Worm (Caenorhabditis elegans) whole organism, young adult: ENCODE data around the gene C39B5.10.
"Not testable (repeated sequence)": the region's sequence is repeated elsewhere in the genome, so short reads cannot be mapped to it uniquely, and the experiment has no call there.

Experiments used
- B0035.1 ChIP-seq: sonication (generic microtip); optimal IDR thresholded peaks from 2 replicates; lab custom pipeline; 2016; ENCODE audit warnings: missing genetic modification characterization, mild to moderate bottlenecking, missing compliant biosample characterization, missing genotype, missing genetic modification reagents
- B0261.1 ChIP-seq: sonication (generic microtip); optimal IDR thresholded peaks from 2 replicates; lab custom pipeline; 2016; ENCODE audit warnings: mild to moderate bottlenecking, missing genetic modification characterization, moderate library complexity, missing compliant biosample characterization
- B0336.3 ChIP-seq: fragments of 200-800 bp; sonication (Bioruptor generic); IDR thresholded peaks from 2 replicates; pipeline ENCODE4 v1.3.6; 2022; ENCODE audit warnings: missing genetic modification characterization, missing compliant biosample characterization
- C06A6.2 ChIP-seq: fragments of 200-800 bp; sonication (Bioruptor generic); conservative IDR thresholded peaks from 2 replicates; pipeline ENCODE4 v1.3.6; 2022; ENCODE audit warnings: missing genetic modification characterization, missing compliant biosample characterization
- F23B12.7 ChIP-seq: sonication (generic microtip); optimal IDR thresholded peaks from 2 replicates; lab custom pipeline; 2017; ENCODE audit warnings: missing genetic modification characterization, mild to moderate bottlenecking, missing compliant biosample characterization, antibody characterized with exemption, moderate library complexity; ENCODE audit not compliant: insufficient read depth
- F33H1.4 ChIP-seq: fragments of 200-800 bp; sonication (Bioruptor generic); IDR thresholded peaks from 2 replicates; pipeline ENCODE4 v1.3.6; 2022; ENCODE audit warnings: missing genetic modification reagents, missing genetic modification characterization, missing compliant biosample characterization
- F49E8.2 ChIP-seq: sonication (generic microtip); optimal IDR thresholded peaks from 3 replicates; lab custom pipeline; 2017; ENCODE audit warnings: missing genetic modification characterization, mild to moderate bottlenecking, missing compliant biosample characterization, antibody characterized with exemption, moderate library complexity; ENCODE audit not compliant: insufficient read depth
- F57A8.1 ChIP-seq: fragments of 200-800 bp; sonication (Bioruptor generic); optimal IDR thresholded peaks from 2 replicates; lab custom pipeline; 2018; ENCODE audit warnings: mild to moderate bottlenecking, missing genetic modification characterization, moderate library complexity, missing compliant biosample characterization
- K11D2.4 ChIP-seq: fragments of 200-800 bp; sonication (Bioruptor generic); IDR thresholded peaks from 2 replicates; pipeline ENCODE4 v1.3.6; 2022; ENCODE audit warnings: missing genetic modification reagents, missing genetic modification characterization, missing compliant biosample characterization
- K12H6.12 ChIP-seq: fragments of 200-800 bp; sonication (Bioruptor generic); optimal IDR thresholded peaks from 2 replicates; lab custom pipeline; 2018; ENCODE audit warnings: mild to moderate bottlenecking, missing genetic modification characterization, missing compliant biosample characterization
- T07F8.4 ChIP-seq: sonication (generic microtip); optimal IDR thresholded peaks from 2 replicates; lab custom pipeline; 2016; ENCODE audit warnings: mild to moderate bottlenecking, missing genetic modification characterization, moderate library complexity, missing compliant biosample characterization
- Y53G8AR.9 ChIP-seq: fragments of 200-800 bp; sonication (Bioruptor generic); conservative IDR thresholded peaks from 2 replicates; pipeline ENCODE4 v1.3.6; 2022; ENCODE audit warnings: missing genetic modification reagents, missing genetic modification characterization, missing compliant biosample characterization
- Y56A3A.18 ChIP-seq: fragments of 200-800 bp; sonication (Bioruptor generic); IDR thresholded peaks from 2 replicates; pipeline ENCODE4 v1.3.6; 2022; ENCODE audit warnings: missing genetic modification reagents, missing genetic modification characterization, missing compliant biosample characterization
- Y67H2A.10 ChIP-seq: fragments of 200-800 bp; sonication (Bioruptor generic); conservative IDR thresholded peaks from 2 replicates; pipeline ENCODE4 v1.3.6; 2022; ENCODE audit warnings: missing genetic modification reagents, missing genetic modification characterization, missing compliant biosample characterization
- Y79H2A.3 ChIP-seq: fragments of 200-800 bp; sonication (Bioruptor generic); conservative IDR thresholded peaks from 2 replicates; pipeline ENCODE4 v1.3.6; 2022; ENCODE audit warnings: missing genetic modification reagents, missing genetic modification characterization, missing compliant biosample characterization
- ZK185.1 ChIP-seq: sonication (generic microtip); optimal IDR thresholded peaks from 2 replicates; lab custom pipeline; 2016; ENCODE audit warnings: mild to moderate bottlenecking, missing genetic modification characterization, missing compliant biosample characterization; ENCODE audit not compliant: poor library complexity, severe bottlenecking
- aptf-2 ChIP-seq: fragments of 200-800 bp; sonication (Bioruptor generic); conservative IDR thresholded peaks from 2 replicates; pipeline ENCODE4 v1.3.6; 2022; ENCODE audit warnings: missing genetic modification reagents, missing genetic modification characterization, missing compliant biosample characterization
- attf-5 ChIP-seq: fragments of 200-800 bp; sonication (Bioruptor generic); optimal IDR thresholded peaks from 2 replicates; lab custom pipeline; 2018; ENCODE audit warnings: mild to moderate bottlenecking, missing genetic modification characterization, missing compliant biosample characterization
- attf-6 ChIP-seq: fragments of 200-800 bp; sonication (Bioruptor generic); IDR thresholded peaks from 2 replicates; pipeline ENCODE4 v1.3.6; 2022; ENCODE audit warnings: missing genetic modification reagents, missing genetic modification characterization, missing compliant biosample characterization
- cebp-2 ChIP-seq: fragments of 200-800 bp; sonication (Bioruptor generic); IDR thresholded peaks from 2 replicates; pipeline ENCODE4 v1.3.6; 2022; ENCODE audit warnings: missing genetic modification characterization, missing compliant biosample characterization
- ceh-27 ChIP-seq: fragments of 200-800 bp; sonication (Bioruptor generic); optimal IDR thresholded peaks from 2 replicates; lab custom pipeline; 2018; ENCODE audit warnings: mild to moderate bottlenecking, missing genetic modification characterization, moderate library complexity, missing compliant biosample characterization
- ceh-79 ChIP-seq: sonication (generic microtip); optimal IDR thresholded peaks from 2 replicates; lab custom pipeline; 2017; ENCODE audit warnings: mild to moderate bottlenecking, missing genetic modification characterization, missing compliant biosample characterization
- die-1 ChIP-seq: sonication (generic microtip); optimal IDR thresholded peaks from 2 replicates; lab custom pipeline; 2016; ENCODE audit warnings: missing genotype, mild to moderate bottlenecking, missing genetic modification characterization, missing compliant biosample characterization
- dpff-1 ChIP-seq: sonication (generic microtip); optimal IDR thresholded peaks from 2 replicates; lab custom pipeline; 2017; ENCODE audit warnings: mild to moderate bottlenecking, missing genetic modification characterization, missing compliant biosample characterization
- fkh-3 ChIP-seq: sonication (generic microtip); optimal IDR thresholded peaks from 2 replicates; lab custom pipeline; 2016; ENCODE audit warnings: mild to moderate bottlenecking, missing genetic modification characterization, missing compliant biosample characterization
- let-526 ChIP-seq: fragments of 200-800 bp; sonication (Bioruptor generic); IDR thresholded peaks from 2 replicates; pipeline ENCODE4 v1.3.6; 2022; ENCODE audit warnings: missing genetic modification reagents, missing genetic modification characterization, missing compliant biosample characterization
- lsl-1 ChIP-seq: fragments of 200-800 bp; sonication (Bioruptor generic); optimal IDR thresholded peaks from 2 replicates; lab custom pipeline; 2018; ENCODE audit warnings: mild to moderate bottlenecking, missing genetic modification characterization, moderate library complexity, missing compliant biosample characterization
- lsy-27 ChIP-seq: sonication (generic microtip); optimal IDR thresholded peaks from 2 replicates; lab custom pipeline; 2017; ENCODE audit warnings: missing genetic modification characterization, mild to moderate bottlenecking, missing compliant biosample characterization, antibody characterized with exemption, missing genotype, borderline replicate concordance; ENCODE audit not compliant: insufficient read depth
- madf-10 ChIP-seq: sonication (generic microtip); optimal IDR thresholded peaks from 2 replicates; lab custom pipeline; 2016; ENCODE audit warnings: mild to moderate bottlenecking, missing genetic modification characterization, missing compliant biosample characterization
- madf-3 ChIP-seq: fragments of 200-800 bp; sonication (Bioruptor generic); IDR thresholded peaks from 2 replicates; pipeline ENCODE4 v1.3.6; 2022; ENCODE audit warnings: missing genetic modification reagents, missing genetic modification characterization, missing compliant biosample characterization
- mxl-1 ChIP-seq: sonication (generic microtip); optimal IDR thresholded peaks from 2 replicates; lab custom pipeline; 2016; ENCODE audit warnings: missing genetic modification characterization, missing compliant biosample characterization
- nfyb-1 ChIP-seq: fragments of 200-800 bp; sonication (Bioruptor generic); IDR thresholded peaks from 2 replicates; pipeline ENCODE4 v1.3.6; 2022; ENCODE audit warnings: missing genetic modification reagents, missing genetic modification characterization, missing compliant biosample characterization
- rpc-1 ChIP-seq, 2 experiments: fragments of 150-350 bp in 1 of 2; sonication (generic microtip) in 1 of 2; optimal IDR thresholded peaks; 2 replicates each; lab custom pipeline; 2014 to 2018; ENCODE audit warnings: missing biosample characterization in 1 of 2, missing genetic modification characterization in 1 of 2, missing genetic modification reagents in 1 of 2, missing genotype in 1 of 2
- snpc-1.3 ChIP-seq: sonication (generic microtip); optimal IDR thresholded peaks from 2 replicates; lab custom pipeline; 2017; ENCODE audit warnings: missing genetic modification characterization, mild to moderate bottlenecking, missing compliant biosample characterization, antibody characterized with exemption, moderate library complexity, missing genotype, missing genetic modification reagents; ENCODE audit not compliant: insufficient read depth
- sptf-2 ChIP-seq: fragments of 200-800 bp; sonication (Bioruptor generic); optimal IDR thresholded peaks from 2 replicates; lab custom pipeline; 2018; ENCODE audit warnings: mild to moderate bottlenecking, missing genetic modification characterization, missing compliant biosample characterization
- tbp1 ChIP-seq: fragments of 200-800 bp; sonication (Bioruptor generic); optimal IDR thresholded peaks from 2 replicates; lab custom pipeline; 2018; ENCODE audit warnings: mild to moderate bottlenecking, missing genetic modification characterization, missing compliant biosample characterization
- tbx-9 ChIP-seq: sonication (generic microtip); optimal IDR thresholded peaks from 2 replicates; lab custom pipeline; 2016; ENCODE audit warnings: borderline replicate concordance, missing genetic modification characterization, inconsistent platforms, missing compliant biosample characterization
- unc-62 ChIP-seq: fragments of 150-350 bp; optimal IDR thresholded peaks from 2 replicates; lab custom pipeline; 2014; ENCODE audit warnings: missing biosample characterization, missing genetic modification reagents, missing genetic modification characterization
- zfh-2 ChIP-seq: fragments of 200-800 bp; sonication (Bioruptor generic); conservative IDR thresholded peaks from 2 replicates; pipeline ENCODE4 v1.3.6; 2022; ENCODE audit warnings: missing genetic modification reagents, missing genetic modification characterization, missing compliant biosample characterization
- zim-3 ChIP-seq: sonication (generic microtip); optimal IDR thresholded peaks from 2 replicates; lab custom pipeline; 2017; ENCODE audit warnings: mild to moderate bottlenecking, missing genetic modification characterization, moderate library complexity, missing compliant biosample characterization
- ztf-18 ChIP-seq: sonication (generic microtip); optimal IDR thresholded peaks from 2 replicates; lab custom pipeline; 2016; ENCODE audit warnings: missing genotype, mild to moderate bottlenecking, missing genetic modification characterization, missing compliant biosample characterization

C39B5.10 gene

DNA sequence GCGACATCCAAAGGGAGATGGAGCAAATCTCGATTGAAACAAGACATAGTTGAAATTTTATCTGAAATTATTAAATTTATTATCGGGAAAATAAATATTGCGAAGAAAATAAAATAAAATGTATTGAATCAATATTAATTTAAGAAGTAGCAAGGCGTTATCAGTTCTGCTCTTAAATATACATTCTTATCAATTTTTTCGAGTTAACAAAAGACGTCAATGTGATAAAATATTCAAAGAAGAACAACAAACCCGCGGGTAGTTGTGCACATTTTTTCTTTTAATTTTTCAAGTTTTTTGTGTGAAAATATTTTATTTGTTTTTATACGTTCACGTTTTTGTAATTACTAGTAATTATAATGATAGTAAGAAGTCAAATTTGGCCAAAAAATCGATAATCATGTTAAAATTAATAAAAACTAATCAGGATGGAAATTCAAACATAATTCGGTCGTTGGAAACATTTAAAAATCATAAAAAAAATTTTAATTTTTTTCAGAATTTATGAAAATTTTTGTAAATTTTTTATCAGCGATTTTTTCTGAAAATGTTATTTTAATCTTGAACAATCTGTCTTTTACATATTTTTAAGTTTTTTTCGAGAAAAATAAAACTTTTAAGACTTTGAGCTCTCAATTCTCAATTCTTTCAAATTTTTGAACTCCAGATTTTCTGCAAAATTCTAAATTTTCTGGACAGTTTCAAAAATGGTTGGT, 26.7 kb upstream of the C39B5.10 start, which contains the start of gene fbxa-9:
fbxa-9 (plus strand) TSS at position 666 of the 716 bp plus-strand sequence.
- TF ChIP-seq unc-62 (GFP tag; lab: Kevin White, UChicago): no peak
- no peak for TF ChIP-seq Y79H2A.3 (GFP tag; lab: Robert Waterston, UW)
- TF ChIP-seq lsl-1: no peak
- no peak for TF ChIP-seq C06A6.2 (GFP tag; lab: Robert Waterston, UW)
- no peak for TF ChIP-seq ceh-79
- no peak for TF ChIP-seq tbx-9
- no peak for TF ChIP-seq snpc-1.3 (tag; lab: Kevin White, UChicago)
- TF ChIP-seq aptf-2 (GFP tag; lab: Robert Waterston, UW): no peak
- TF ChIP-seq B0035.1 (tag; lab: Kevin White, UChicago): no peak
- TF ChIP-seq B0261.1 (tag; lab: Kevin White, UChicago): no peak
- no peak for TF ChIP-seq ceh-27 (GFP tag; lab: Kevin White, UChicago)
- TF ChIP-seq K12H6.12 (tag; lab: Kevin White, UChicago): no peak
- TF ChIP-seq let-526 (GFP tag; lab: Robert Waterston, UW): no peak
- TF ChIP-seq B0336.3 (GFP tag; lab: Robert Waterston, UW): no peak
- no peak for TF ChIP-seq sptf-2 (GFP tag; lab: Kevin White, UChicago)

DNA sequence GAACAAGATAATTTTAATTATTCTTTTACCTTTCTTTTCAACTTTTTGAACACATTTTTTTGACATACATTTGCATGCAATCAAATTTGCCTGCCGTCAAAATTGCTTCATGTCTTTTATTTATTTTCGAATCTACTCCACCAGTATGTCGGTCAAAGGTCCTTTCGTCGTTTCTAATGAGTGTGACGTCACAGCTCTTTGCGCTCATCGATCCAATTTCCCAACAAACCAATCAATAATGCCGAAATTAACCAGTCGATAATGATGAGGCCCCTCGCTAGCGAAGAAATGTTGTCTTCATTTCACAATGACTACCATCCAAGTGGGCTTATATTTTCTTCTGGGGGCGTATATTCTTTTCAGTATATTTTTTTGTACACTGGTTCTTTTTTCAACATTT, 23.5 kb upstream of the C39B5.10 start, which contains the start of gene Y54F10BM.6:
Y54F10BM.6 (plus strand) TSS at position 301 of the 400 bp plus-strand sequence.
- TF ChIP-seq F23B12.7 (tag; lab: Kevin White, UChicago): no peak
- no peak for TF ChIP-seq dpff-1 (tag; lab: Kevin White, UChicago)
- no peak for TF ChIP-seq nfyb-1 (GFP tag; lab: Robert Waterston, UW)
- TF ChIP-seq T07F8.4 (tag; lab: Kevin White, UChicago): no peak
- no peak for TF ChIP-seq rpc-1 (optimal IDR thresholded peaks at IDR 0.05; lab: Kevin White, UChicago)
- no peak for TF ChIP-seq rpc-1 (tag; optimal IDR thresholded peaks at IDR 0.05; lab: Kevin White, UChicago)
- TF ChIP-seq tbp1 (GFP tag; lab: Kevin White, UChicago): no peak

DNA sequence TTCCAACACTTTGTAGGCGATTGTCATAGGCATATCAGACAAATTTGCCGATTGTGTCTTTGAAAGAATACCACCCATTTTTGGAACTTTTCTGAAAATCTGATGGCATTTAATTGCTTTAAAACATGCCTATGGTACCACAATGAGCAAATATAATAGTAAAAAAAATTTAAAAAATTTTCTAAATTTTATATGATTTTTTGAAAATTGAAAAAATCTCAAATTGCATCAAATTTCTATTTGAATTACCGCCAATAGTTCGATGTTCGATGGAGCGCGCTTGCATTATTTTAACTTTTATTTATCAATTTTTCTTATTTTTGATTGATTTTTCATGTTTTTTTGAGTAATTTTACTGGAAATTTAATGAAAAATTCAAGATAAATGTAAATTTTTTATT, 21.9 kb upstream of the C39B5.10 start, which contains the start of gene fbxa-42:
fbxa-42 (minus strand) TSS at position 101 of the 400 bp plus-strand sequence.
- TF ChIP-seq attf-5 (GFP tag; lab: Kevin White, UChicago); Y53G8AR.9; F49E8.2: not testable (repeated sequence)

DNA sequence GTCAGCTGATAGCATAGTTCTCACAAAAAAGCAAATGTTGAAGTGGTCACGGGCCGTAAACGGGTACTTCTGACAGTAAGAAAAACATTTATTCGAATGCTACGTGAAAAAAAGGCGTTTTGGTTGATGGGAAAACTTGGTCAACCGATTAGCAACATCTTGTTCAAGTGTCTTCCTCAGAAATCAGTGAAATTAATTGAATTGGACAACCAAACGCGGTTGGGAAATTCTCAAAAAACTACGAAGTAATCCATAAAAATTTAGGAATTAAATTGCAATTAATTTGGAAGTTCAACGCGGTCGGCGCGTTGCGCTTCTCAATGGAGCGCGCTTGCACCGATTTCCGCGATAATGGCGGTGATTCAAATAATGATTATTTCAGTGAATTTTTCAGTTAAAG, 19.9 kb upstream of the C39B5.10 start:
- TF ChIP-seq F57A8.1 (GFP tag; lab: Kevin White, UChicago): no peak
- no peak for TF ChIP-seq ZK185.1
- TF ChIP-seq attf-6: no peak
- no peak for TF ChIP-seq die-1 (tag; lab: Kevin White, UChicago)
- TF ChIP-seq zim-3 (tag; lab: Kevin White, UChicago): no peak
- TF ChIP-seq B0261.1 (tag; lab: Kevin White, UChicago): no peak

DNA sequence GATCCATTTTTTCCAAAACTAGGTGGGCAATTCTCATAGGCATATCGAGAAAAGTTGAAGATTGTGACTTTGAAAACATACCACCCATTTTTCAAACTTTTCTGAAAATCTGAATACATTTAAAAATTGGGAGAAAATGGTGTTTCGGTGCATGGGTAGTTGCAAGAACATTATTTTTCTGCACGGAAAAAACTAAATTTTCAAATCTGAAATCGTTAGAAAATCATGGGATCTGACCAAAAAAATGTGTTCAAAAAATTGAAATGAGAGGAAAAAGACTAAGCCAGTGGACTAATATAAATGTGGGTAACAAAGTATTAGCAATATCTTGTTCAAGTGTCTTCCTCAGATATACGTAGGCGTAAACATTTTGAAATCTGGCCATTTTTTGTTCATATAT, 19.4 kb upstream of the C39B5.10 start, which contains the start of gene fbxa-43:
fbxa-43 (minus strand) TSS at position 101 of the 400 bp plus-strand sequence.
- TF ChIP-seq ztf-18 (no peak), mxl-1 (tag; lab: Kevin White, UChicago) (no peak), Y56A3A.18 (GFP tag; lab: Robert Waterston, UW) (no peak), madf-10 (tag; lab: Kevin White, UChicago) (no peak), K12H6.12 (tag; lab: Kevin White, UChicago) (no peak), fkh-3 (tag; lab: Kevin White, UChicago) (no peak), madf-3 (GFP tag; lab: Robert Waterston, UW) (no peak), K11D2.4 (GFP tag; lab: Robert Waterston, UW) (no peak), lsy-27 (tag; lab: Kevin White, UChicago) (no peak), F33H1.4 (GFP tag; lab: Robert Waterston, UW) (no peak), zfh-2 (no peak), F23B12.7 (tag; lab: Kevin White, UChicago) (no peak), cebp-2 (GFP tag; lab: Robert Waterston, UW) (no peak), Y67H2A.10 (GFP tag; lab: Robert Waterston, UW) (no peak)
